Worm (Caenorhabditis elegans): ENCODE measurements around the gene Y27F2A.8.

Gene Y27F2A.8

ce11 chrII:3208679-3209078 is 25.1 kb downstream of the Y27F2A.8 start, which contains the start of gene sdz-35:
Gene sdz-35, minus strand, starts transcription at chrII:3208779.
- TF ChIP-seq ceh-63 (GFP tag; optimal IDR thresholded peaks at IDR 0.05) (no peak), unc-62 (GFP tag; optimal IDR thresholded peaks at IDR 0.05) (no peak), C34B4.2 (tag; optimal IDR thresholded peaks at IDR 0.05) (no peak), snu-23 (GFP tag; optimal IDR thresholded peaks at IDR 0.05) (no peak), efl-3 (GFP tag; optimal IDR thresholded peaks at IDR 0.05) (no peak), jun-1 (tag; optimal IDR thresholded peaks at IDR 0.05) (no peak)

ce11 chrII:3209251-3209650 is 25.7 kb downstream of the Y27F2A.8 start, which contains the start of gene ZC239.6:
Gene ZC239.6, plus strand, starts transcription at chrII:3209631.
- TF ChIP-seq aha-1 (tag; optimal IDR thresholded peaks at IDR 0.05) (no peak), elt-3 (tag; optimal IDR thresholded peaks at IDR 0.05) (no peak), nhr-19 (GFP tag; conservative IDR thresholded peaks at IDR 0.05) (no peak), grh-1 (GFP tag; IDR thresholded peaks at IDR 0.05) (no peak), lir-3 (tag; optimal IDR thresholded peaks at IDR 0.05; ENCODE audit: poor library complexity) (no peak), egl-13 (tag; optimal IDR thresholded peaks at IDR 0.05) (no peak), efl-1 (optimal IDR thresholded peaks at IDR 0.05) (peak; percentile 39 to 42), efl-1 (GFP tag; optimal IDR thresholded peaks at IDR 0.05 in 1 of 2) (peak; percentile 41 to 84), ces-1 (GFP tag; optimal IDR thresholded peaks at IDR 0.05) (no peak), lin-13 (GFP tag; optimal IDR thresholded peaks at IDR 0.05) (no peak), rnt-1 (tag; optimal IDR thresholded peaks at IDR 0.05) (peak; percentile 53), C34B4.2 (tag; optimal IDR thresholded peaks at IDR 0.05) (no peak), aly-2 (tag; optimal IDR thresholded peaks at IDR 0.05) (no peak), unc-98 (GFP tag; IDR thresholded peaks at IDR 0.05) (no peak), mab-9 (GFP tag; IDR thresholded peaks at IDR 0.05) (no peak), xbp-1 (tag; optimal IDR thresholded peaks at IDR 0.05) (peak; percentile 16), zip-4 (GFP tag; optimal IDR thresholded peaks at IDR 0.05) (no peak), jun-1 (tag; optimal IDR thresholded peaks at IDR 0.05) (no peak), nhr-11 (tag; optimal IDR thresholded peaks at IDR 0.05) (no peak), swsn-7 (tag; optimal IDR thresholded peaks at IDR 0.05) (peak; percentile 43), nhr-71 (tag; optimal IDR thresholded peaks at IDR 0.05) (no peak), fos-1 (tag; optimal IDR thresholded peaks at IDR 0.05) (no peak), snu-23 (GFP tag; optimal IDR thresholded peaks at IDR 0.05) (peak; percentile 68), nhr-237 (tag; optimal IDR thresholded peaks at IDR 0.05) (no peak), isw-1 (GFP tag; IDR thresholded peaks at IDR 0.05) (no peak), mef-2 (tag; optimal IDR thresholded peaks at IDR 0.05) (no peak), ceh-90 (tag; optimal IDR thresholded peaks at IDR 0.05) (no peak), tbx-2 (tag; optimal IDR thresholded peaks at IDR 0.05) (no peak), nhr-47 (tag; optimal IDR thresholded peaks at IDR 0.05) (peak; percentile 17), nhr-28 (tag; optimal IDR thresholded peaks at IDR 0.05) (no peak), ceh-82 (tag; optimal IDR thresholded peaks at IDR 0.05) (peak in 1 of 3 experiments; percentile 5), lin-35 (GFP tag; optimal IDR thresholded peaks at IDR 0.05) (peak in 1 of 2 experiments; percentile 8), pax-3 (tag; optimal IDR thresholded peaks at IDR 0.05) (no peak), fkh-4 (tag; optimal IDR thresholded peaks at IDR 0.05; ENCODE audit: borderline replicate concordance) (no peak), ets-5 (GFP tag; IDR thresholded peaks at IDR 0.05) (no peak), tlp-1 (tag; optimal IDR thresholded peaks at IDR 0.05) (no peak), mep-1 (tag; optimal IDR thresholded peaks at IDR 0.05) (peak; percentile 27), blmp-1 (tag; optimal IDR thresholded peaks at IDR 0.05) (peak; percentile 17), dpl-1 (GFP tag; optimal IDR thresholded peaks at IDR 0.05) (peak in 2 of 3 experiments; percentile 4 to 42), fkh-10 (GFP tag; optimal IDR thresholded peaks at IDR 0.05) (no peak), unc-62 (GFP tag; optimal IDR thresholded peaks at IDR 0.05) (no peak), unc-86 (tag; optimal IDR thresholded peaks at IDR 0.05) (no peak), nhr-12 (tag; optimal IDR thresholded peaks at IDR 0.05) (no peak), efl-3 (GFP tag; optimal IDR thresholded peaks at IDR 0.05) (no peak), C16A3.4 (tag; optimal IDR thresholded peaks at IDR 0.05) (no peak), irx-1 (tag; optimal IDR thresholded peaks at IDR 0.05) (no peak), lin-14 (GFP tag; optimal IDR thresholded peaks at IDR 0.05) (peak; percentile 69), skn-1 (tag; optimal IDR thresholded peaks at IDR 0.05) (no peak), egl-27 (tag; optimal IDR thresholded peaks at IDR 0.05) (no peak), Y116A8C.19 (tag; optimal IDR thresholded peaks at IDR 0.05; ENCODE audit: borderline replicate concordance) (no peak)
